Fruit fly (Drosophila melanogaster): ENCODE data around the gene CG46456.

DNA sequence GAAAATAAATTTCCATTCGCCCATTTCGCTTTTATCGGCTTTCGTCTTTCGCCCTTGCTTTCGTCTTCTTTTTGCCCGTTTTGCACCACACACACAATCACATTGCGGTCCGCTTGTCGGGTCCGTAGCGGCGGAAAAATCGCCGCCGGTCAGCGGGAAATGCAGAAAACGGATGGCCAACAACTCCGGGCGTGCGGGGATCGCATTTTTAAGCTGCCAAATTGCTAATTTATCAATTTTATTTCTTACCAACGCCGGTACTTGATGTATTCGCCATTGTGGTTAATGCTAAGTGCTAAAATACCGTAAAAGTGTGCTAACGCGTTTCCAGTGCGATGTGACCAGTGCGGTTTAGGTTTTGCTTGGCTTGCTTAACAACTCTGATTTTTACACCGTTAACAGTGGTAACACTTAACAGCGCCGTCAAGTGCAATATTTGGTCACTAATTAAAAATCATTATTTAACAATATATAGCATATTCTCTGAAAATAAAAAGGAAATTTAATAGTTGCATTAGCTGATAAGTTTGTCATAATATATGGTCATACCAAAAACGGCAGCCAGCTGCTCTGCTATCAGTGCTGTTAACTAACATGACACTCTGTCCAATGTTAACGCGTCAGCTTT is 10.8 kb upstream of the CG46456 start, which contains the start of the genes Uev1A and Membrin:
- no peak for TF ChIP-seq CG11902 (GFP tag; optimal IDR thresholded peaks at IDR 0.05)
- no peak for TF ChIP-seq vri (GFP tag; optimal IDR thresholded peaks at IDR 0.05)

Measured in whole organism, prepupa.